Worm (Caenorhabditis elegans) whole organism, mixed stage, embryonic: ENCODE results near the gene C33E10.1.

Experiments
- M03D4.4 ChIP-seq: sonication (generic microtip); optimal IDR thresholded peaks from 2 replicates; lab custom pipeline; 2017; ENCODE audit warnings: mild to moderate bottlenecking, missing genetic modification characterization, missing compliant biosample characterization
- bed-3 ChIP-seq: fragments of 200-800 bp; sonication (Bioruptor generic); optimal IDR thresholded peaks from 3 replicates; lab custom pipeline; 2018; ENCODE audit warnings: mild to moderate bottlenecking, missing genetic modification characterization, moderate library complexity, missing compliant biosample characterization
- ceh-39 ChIP-seq: fragments of 150-350 bp; optimal IDR thresholded peaks from 2 replicates; lab custom pipeline; 2014; ENCODE audit warnings: missing biosample characterization, missing genetic modification characterization
- ceh-43 ChIP-seq: fragments of 200-800 bp; sonication (Bioruptor generic); optimal IDR thresholded peaks from 2 replicates; lab custom pipeline; 2018; ENCODE audit warnings: mild to moderate bottlenecking, missing genetic modification characterization, moderate library complexity, missing compliant biosample characterization
- ceh-83 ChIP-seq: fragments of 200-800 bp; sonication (Bioruptor generic); optimal IDR thresholded peaks from 2 replicates; lab custom pipeline; 2018; ENCODE audit warnings: mild to moderate bottlenecking, missing genetic modification characterization, missing compliant biosample characterization
- ces-1 ChIP-seq: fragments of 150-350 bp; optimal IDR thresholded peaks from 2 replicates; lab custom pipeline; 2014; ENCODE audit warnings: missing biosample characterization, missing genetic modification reagents, missing genetic modification characterization
- cnd-1 ChIP-seq: fragments of 200-800 bp; sonication (Bioruptor generic); optimal IDR thresholded peaks from 2 replicates; lab custom pipeline; 2018; ENCODE audit warnings: mild to moderate bottlenecking, missing genetic modification characterization, missing compliant biosample characterization
- drap-1 ChIP-seq: fragments of 200-800 bp; sonication (Bioruptor generic); optimal IDR thresholded peaks from 3 replicates; lab custom pipeline; 2018; ENCODE audit warnings: mild to moderate bottlenecking, missing genetic modification characterization, missing compliant biosample characterization
- elt-1 ChIP-seq: sonication (generic microtip); optimal IDR thresholded peaks from 2 replicates; lab custom pipeline; 2017; ENCODE audit warnings: missing genetic modification characterization, mild to moderate bottlenecking, missing compliant biosample characterization, antibody characterized with exemption, moderate library complexity, borderline replicate concordance; ENCODE audit not compliant: insufficient read depth
- elt-3 ChIP-seq: fragments of 150-350 bp; optimal IDR thresholded peaks from 2 replicates; lab custom pipeline; 2014; ENCODE audit warnings: missing biosample characterization, missing genetic modification characterization
- flh-1 ChIP-seq: fragments of 200-800 bp; sonication (Bioruptor generic); optimal IDR thresholded peaks from 2 replicates; lab custom pipeline; 2018; ENCODE audit warnings: mild to moderate bottlenecking, missing genetic modification characterization, moderate library complexity, missing compliant biosample characterization
- ham-2 ChIP-seq: fragments of 200-800 bp; sonication (Bioruptor generic); optimal IDR thresholded peaks from 2 replicates; lab custom pipeline; 2018; ENCODE audit warnings: mild to moderate bottlenecking, missing genetic modification characterization, missing compliant biosample characterization
- lin-32 ChIP-seq: fragments of 200-800 bp; sonication (Bioruptor generic); optimal IDR thresholded peaks from 2 replicates; lab custom pipeline; 2018; ENCODE audit warnings: mild to moderate bottlenecking, missing genetic modification characterization, missing compliant biosample characterization
- lsy-2 ChIP-seq: fragments of 150-350 bp; optimal IDR thresholded peaks from 2 replicates; lab custom pipeline; 2014; ENCODE audit warnings: missing biosample characterization, missing genetic modification characterization
- mab-5 ChIP-seq: fragments of 150-350 bp; optimal IDR thresholded peaks from 2 replicates; lab custom pipeline; 2014; ENCODE audit warnings: missing biosample characterization, missing genetic modification characterization
- mep-1 ChIP-seq: fragments of 150-350 bp; optimal IDR thresholded peaks from 2 replicates; lab custom pipeline; 2017; ENCODE audit warnings: missing biosample characterization, missing genetic modification reagents, missing genetic modification characterization, inconsistent platforms
- nhr-12 ChIP-seq: fragments of 150-350 bp; optimal IDR thresholded peaks from 2 replicates; lab custom pipeline; 2014; ENCODE audit warnings: missing biosample characterization, missing genetic modification characterization
- nhr-2 ChIP-seq: fragments of 150-350 bp; optimal IDR thresholded peaks from 2 replicates; lab custom pipeline; 2014; ENCODE audit warnings: missing biosample characterization, missing genetic modification characterization
- nhr-237 ChIP-seq: fragments of 150-350 bp; optimal IDR thresholded peaks from 2 replicates; lab custom pipeline; 2014; ENCODE audit warnings: missing biosample characterization, missing genetic modification characterization
- nhr-28 ChIP-seq: fragments of 150-350 bp; optimal IDR thresholded peaks from 2 replicates; lab custom pipeline; 2014; ENCODE audit warnings: missing biosample characterization, missing genetic modification characterization
- nhr-76 ChIP-seq: sonication (generic microtip); optimal IDR thresholded peaks from 2 replicates; lab custom pipeline; 2017; ENCODE audit warnings: missing biosample characterization, missing genetic modification characterization
- pha-4 ChIP-seq: fragments of 150-350 bp; optimal IDR thresholded peaks from 2 replicates; lab custom pipeline; 2018; ENCODE audit warnings: missing biosample characterization, missing genetic modification reagents, missing genetic modification characterization
- sem-2 ChIP-seq: fragments of 200-800 bp; sonication (Bioruptor generic); optimal IDR thresholded peaks from 2 replicates; lab custom pipeline; 2018; ENCODE audit warnings: mild to moderate bottlenecking, missing genetic modification characterization, missing compliant biosample characterization
- snpc-4 ChIP-seq: fragments of 150-350 bp; optimal IDR thresholded peaks from 2 replicates; lab custom pipeline; 2014; ENCODE audit warnings: missing biosample characterization, missing genetic modification characterization
- sptf-1 ChIP-seq: sonication (generic microtip); optimal IDR thresholded peaks from 2 replicates; lab custom pipeline; 2017; ENCODE audit warnings: mild to moderate bottlenecking, missing genetic modification characterization, moderate library complexity, missing compliant biosample characterization
- tbx-8 ChIP-seq: fragments of 200-800 bp; sonication (Bioruptor generic); optimal IDR thresholded peaks from 2 replicates; lab custom pipeline; 2018; ENCODE audit warnings: mild to moderate bottlenecking, missing genetic modification characterization, moderate library complexity, missing compliant biosample characterization
- unc-120 ChIP-seq: sonication (generic microtip); optimal IDR thresholded peaks from 2 replicates; lab custom pipeline; 2017; ENCODE audit warnings: missing genetic modification characterization, missing compliant biosample characterization; ENCODE audit not compliant: poor library complexity, severe bottlenecking
- unc-39 ChIP-seq: fragments of 150-350 bp; optimal IDR thresholded peaks from 2 replicates; lab custom pipeline; 2014; ENCODE audit warnings: missing biosample characterization, missing genetic modification characterization
- zip-8 ChIP-seq: fragments of 150-350 bp; optimal IDR thresholded peaks from 2 replicates; lab custom pipeline; 2014; ENCODE audit warnings: missing biosample characterization, missing genetic modification characterization
- ztf-11 ChIP-seq: fragments of 150-350 bp; optimal IDR thresholded peaks from 2 replicates; lab custom pipeline; 2014; ENCODE audit warnings: missing biosample characterization, missing genetic modification characterization

The C33E10.1 gene

ce11 chrX:17324954-17325353, 19.9 kb downstream of the C33E10.1 start:
- peak; percentile 71 for TF ChIP-seq nhr-2
- TF ChIP-seq lin-32: no peak
- peak; percentile 52 for TF ChIP-seq zip-8 (tag; lab: Kevin White, UChicago)

ce11 chrX:17327226-17327625, 22.2 kb downstream of the C33E10.1 start:
- TF ChIP-seq ceh-83 (GFP tag; lab: Kevin White, UChicago): no peak
- TF ChIP-seq nhr-12 (tag; lab: Kevin White, UChicago): no peak
- TF ChIP-seq pha-4: no peak
- no peak for TF ChIP-seq drap-1
- TF ChIP-seq ceh-39: no peak
- TF ChIP-seq mep-1: no peak
- no peak for TF ChIP-seq flh-1
- TF ChIP-seq elt-1 (tag; lab: Kevin White, UChicago): no peak
- no peak for TF ChIP-seq nhr-76
- no peak for TF ChIP-seq nhr-237 (tag; lab: Kevin White, UChicago)
- no peak for TF ChIP-seq bed-3 (GFP tag; lab: Kevin White, UChicago)
- no peak for TF ChIP-seq cnd-1 (tag; lab: Kevin White, UChicago)
- no peak for TF ChIP-seq nhr-28 (tag; lab: Kevin White, UChicago)
- TF ChIP-seq tbx-8 (GFP tag; lab: Kevin White, UChicago): no peak

- TF ChIP-seq mab-5: no peak
- no peak for TF ChIP-seq ceh-43 (GFP tag; lab: Kevin White, UChicago)
- TF ChIP-seq pha-4: no peak
- TF ChIP-seq snpc-4 (tag; lab: Kevin White, UChicago): no peak
- TF ChIP-seq M03D4.4 (tag; lab: Kevin White, UChicago): no peak
- TF ChIP-seq nhr-12 (tag; lab: Kevin White, UChicago): no peak
- no peak for TF ChIP-seq ztf-11 (tag; lab: Kevin White, UChicago)
- TF ChIP-seq unc-120 (tag; lab: Kevin White, UChicago): no peak
- no peak for TF ChIP-seq nhr-2
- TF ChIP-seq lin-32: no peak
- TF ChIP-seq, all 35 proteins: peak for 0
Measured at ce11 chrX:17329075-17329474, 24.1 kb downstream of the C33E10.1 start.

- TF ChIP-seq lsy-2 (tag; lab: Kevin White, UChicago) (no peak), elt-1 (tag; lab: Kevin White, UChicago) (no peak), lin-32 (no peak), nhr-2 (peak; percentile 21), sem-2 (GFP tag; lab: Kevin White, UChicago) (no peak), nhr-76 (no peak), sptf-1 (no peak), pha-4 (peak; percentile 52)
Measured at ce11 chrX:17330574-17330973, 25.6 kb downstream of the C33E10.1 start.

ce11 chrX:17333752-17334151, 28.7 kb downstream of the C33E10.1 start, which contains the start of gene C53C11.5:
Gene C53C11.5 (plus strand): TSS chrX:17334052.
- TF ChIP-seq elt-1 (tag; lab: Kevin White, UChicago) (no peak), elt-3 (no peak), cnd-1 (tag; lab: Kevin White, UChicago) (no peak), mep-1 (no peak), ceh-43 (GFP tag; lab: Kevin White, UChicago) (no peak), unc-39 (tag; lab: Kevin White, UChicago) (no peak), pha-4 (no peak), drap-1 (no peak), nhr-76 (no peak), unc-120 (tag; lab: Kevin White, UChicago) (no peak), tbx-8 (GFP tag; lab: Kevin White, UChicago) (no peak), ztf-11 (tag; lab: Kevin White, UChicago) (no peak), nhr-12 (tag; lab: Kevin White, UChicago) (no peak), zip-8 (tag; lab: Kevin White, UChicago) (no peak), lin-32 (no peak), ceh-39 (no peak), flh-1 (no peak)

- TF ChIP-seq ham-2 (GFP tag; lab: Kevin White, UChicago) (no peak), ces-1 (GFP tag; lab: Kevin White, UChicago) (no peak), unc-39 (tag; lab: Kevin White, UChicago) (no peak), sem-2 (GFP tag; lab: Kevin White, UChicago) (no peak), nhr-28 (tag; lab: Kevin White, UChicago) (no peak), lsy-2 (tag; lab: Kevin White, UChicago) (no peak), mab-5 (no peak), cnd-1 (tag; lab: Kevin White, UChicago) (no peak)
Measured at ce11 chrX:17336354-17336753, 31.3 kb downstream of the C33E10.1 start, which contains the start of gene C53C11.2. Gene C53C11.2 (plus strand): TSS chrX:17336637.
